Worm (Caenorhabditis elegans) whole organism, young adult: ENCODE results near the gene F10E9.4.

ENCODE experiments used
- B0035.1 ChIP-seq: sonication (generic microtip); optimal IDR thresholded peaks from 2 replicates; lab custom pipeline; 2016; ENCODE audit warnings: missing genetic modification characterization, mild to moderate bottlenecking, missing compliant biosample characterization, missing genotype, missing genetic modification reagents
- B0261.1 ChIP-seq: sonication (generic microtip); optimal IDR thresholded peaks from 2 replicates; lab custom pipeline; 2016; ENCODE audit warnings: mild to moderate bottlenecking, missing genetic modification characterization, moderate library complexity, missing compliant biosample characterization
- C06A6.2 ChIP-seq: fragments of 200-800 bp; sonication (Bioruptor generic); conservative IDR thresholded peaks from 2 replicates; pipeline ENCODE4 v1.3.6; 2022; ENCODE audit warnings: missing genetic modification characterization, missing compliant biosample characterization
- C17E4.6 ChIP-seq: fragments of 200-800 bp; sonication (Bioruptor generic); IDR thresholded peaks from 2 replicates; pipeline ENCODE4 v1.3.6; 2022; ENCODE audit warnings: missing genetic modification reagents, missing genetic modification characterization, missing compliant biosample characterization
- F22D6.2 ChIP-seq: sonication (generic microtip); optimal IDR thresholded peaks from 2 replicates; lab custom pipeline; 2016; ENCODE audit warnings: mild to moderate bottlenecking, missing genetic modification characterization, missing compliant biosample characterization
- F23B12.7 ChIP-seq: sonication (generic microtip); optimal IDR thresholded peaks from 2 replicates; lab custom pipeline; 2017; ENCODE audit warnings: missing genetic modification characterization, mild to moderate bottlenecking, missing compliant biosample characterization, antibody characterized with exemption, moderate library complexity; ENCODE audit not compliant: insufficient read depth
- F57C9.4 ChIP-seq: sonication (generic microtip); optimal IDR thresholded peaks from 2 replicates; lab custom pipeline; 2017; ENCODE audit warnings: mild to moderate bottlenecking, missing genetic modification characterization, missing compliant biosample characterization
- K11D2.4 ChIP-seq: fragments of 200-800 bp; sonication (Bioruptor generic); IDR thresholded peaks from 2 replicates; pipeline ENCODE4 v1.3.6; 2022; ENCODE audit warnings: missing genetic modification reagents, missing genetic modification characterization, missing compliant biosample characterization
- ZK185.1 ChIP-seq: sonication (generic microtip); optimal IDR thresholded peaks from 2 replicates; lab custom pipeline; 2016; ENCODE audit warnings: mild to moderate bottlenecking, missing genetic modification characterization, missing compliant biosample characterization; ENCODE audit not compliant: poor library complexity, severe bottlenecking
- ama-1 ChIP-seq, 3 experiments: fragments of 150-350 bp in 1 of 3; sonication (generic microtip) in 2 of 3; optimal IDR thresholded peaks; 2 replicates each; lab custom pipeline; 2014 to 2018; ENCODE audit warnings: missing biosample characterization in 2 of 3, missing genetic modification characterization in 2 of 3, missing genetic modification reagents in 2 of 3
- athp-1 ChIP-seq: sonication (generic microtip); optimal IDR thresholded peaks from 2 replicates; lab custom pipeline; 2017; ENCODE audit warnings: mild to moderate bottlenecking, missing genetic modification characterization, missing compliant biosample characterization
- bed-2 ChIP-seq: fragments of 200-800 bp; sonication (Bioruptor generic); IDR thresholded peaks from 2 replicates; pipeline ENCODE4 v1.3.6; 2022; ENCODE audit warnings: missing genetic modification reagents, missing genetic modification characterization, missing compliant biosample characterization
- cebp-1 ChIP-seq, 2 experiments: fragments of 200-800 bp in 1 of 2; sonication (Bioruptor generic) in 1 of 2; sonication (generic microtip) in 1 of 2; IDR thresholded peaks in 1 of 2; optimal IDR thresholded peaks in 1 of 2; 2 replicates each; pipeline versions ENCODE4 v1.3.6 to Lab custom; 2017 to 2022; ENCODE audit warnings: missing compliant biosample characterization in 2 of 2, missing genetic modification characterization in 2 of 2, mild to moderate bottlenecking in 1 of 2, missing genetic modification reagents in 1 of 2, moderate library complexity in 1 of 2
- ceh-100 ChIP-seq: fragments of 200-800 bp; sonication (Bioruptor generic); IDR thresholded peaks from 2 replicates; pipeline ENCODE4 v1.3.6; 2022; ENCODE audit warnings: missing genetic modification reagents, missing genetic modification characterization, missing compliant biosample characterization
- ceh-40 ChIP-seq: fragments of 200-800 bp; sonication (Bioruptor generic); IDR thresholded peaks from 2 replicates; pipeline ENCODE4 v1.3.6; 2022; ENCODE audit warnings: missing genetic modification characterization, missing compliant biosample characterization
- fkh-3 ChIP-seq: sonication (generic microtip); optimal IDR thresholded peaks from 2 replicates; lab custom pipeline; 2016; ENCODE audit warnings: mild to moderate bottlenecking, missing genetic modification characterization, missing compliant biosample characterization
- gei-17 ChIP-seq: fragments of 200-800 bp; sonication (Bioruptor generic); optimal IDR thresholded peaks from 2 replicates; lab custom pipeline; 2018; ENCODE audit warnings: mild to moderate bottlenecking, missing genetic modification characterization, missing compliant biosample characterization
- hlh-12 ChIP-seq: sonication (generic microtip); optimal IDR thresholded peaks from 2 replicates; lab custom pipeline; 2016; ENCODE audit warnings: missing genetic modification characterization, missing compliant biosample characterization
- hlh-26 ChIP-seq: fragments of 200-800 bp; sonication (Bioruptor generic); conservative IDR thresholded peaks from 2 replicates; pipeline ENCODE4 v1.3.6; 2022; ENCODE audit warnings: missing genetic modification reagents, missing genetic modification characterization, missing compliant biosample characterization
- hmg-1.2 ChIP-seq: fragments of 200-800 bp; sonication (Bioruptor generic); IDR thresholded peaks from 2 replicates; pipeline ENCODE4 v1.3.6; 2022; ENCODE audit warnings: missing genetic modification reagents, missing genetic modification characterization, missing compliant biosample characterization
- hmg-20 ChIP-seq: fragments of 200-800 bp; sonication (Bioruptor generic); IDR thresholded peaks from 2 replicates; pipeline ENCODE4 v1.3.6; 2022; ENCODE audit warnings: missing genetic modification reagents, missing genetic modification characterization, missing compliant biosample characterization
- hrde-1 ChIP-seq: sonication (generic microtip); optimal IDR thresholded peaks from 2 replicates; lab custom pipeline; 2016; ENCODE audit warnings: missing genetic modification characterization, mild to moderate bottlenecking, missing compliant biosample characterization, moderate library complexity, missing genotype, missing genetic modification reagents, borderline replicate concordance
- let-526 ChIP-seq: fragments of 200-800 bp; sonication (Bioruptor generic); IDR thresholded peaks from 2 replicates; pipeline ENCODE4 v1.3.6; 2022; ENCODE audit warnings: missing genetic modification reagents, missing genetic modification characterization, missing compliant biosample characterization
- let-607 ChIP-seq, 2 experiments: fragments of 200-800 bp in 1 of 2; sonication (Bioruptor generic) in 1 of 2; sonication (generic microtip) in 1 of 2; optimal IDR thresholded peaks; 2 replicates each; lab custom pipeline; 2016 to 2018; ENCODE audit warnings: mild to moderate bottlenecking in 2 of 2, missing compliant biosample characterization in 2 of 2, missing genetic modification characterization in 2 of 2, moderate library complexity in 2 of 2, missing genotype in 1 of 2
- lin-35 ChIP-seq, 3 experiments: fragments of 150-350 bp in 2 of 3; sonication (generic microtip) in 1 of 3; optimal IDR thresholded peaks; 2 replicates each; lab custom pipeline; 2014 to 2018; ENCODE audit warnings: missing biosample characterization in 3 of 3, missing genetic modification characterization in 3 of 3, missing genetic modification reagents in 3 of 3
- lin-40 ChIP-seq: sonication (generic microtip); optimal IDR thresholded peaks from 2 replicates; lab custom pipeline; 2016; ENCODE audit warnings: missing genetic modification characterization, mild to moderate bottlenecking, missing compliant biosample characterization, missing genotype, missing genetic modification reagents
- lin-54 ChIP-seq: fragments of 200-800 bp; sonication (Bioruptor generic); optimal IDR thresholded peaks from 2 replicates; lab custom pipeline; 2018; ENCODE audit warnings: mild to moderate bottlenecking, missing genetic modification characterization, missing compliant biosample characterization
- lsy-27 ChIP-seq: sonication (generic microtip); optimal IDR thresholded peaks from 2 replicates; lab custom pipeline; 2017; ENCODE audit warnings: missing genetic modification characterization, mild to moderate bottlenecking, missing compliant biosample characterization, antibody characterized with exemption, missing genotype, borderline replicate concordance; ENCODE audit not compliant: insufficient read depth
- madf-10 ChIP-seq: sonication (generic microtip); optimal IDR thresholded peaks from 2 replicates; lab custom pipeline; 2016; ENCODE audit warnings: mild to moderate bottlenecking, missing genetic modification characterization, missing compliant biosample characterization
- mcd-1 ChIP-seq: fragments of 200-800 bp; sonication (Bioruptor generic); IDR thresholded peaks from 2 replicates; pipeline ENCODE4 v1.3.6; 2022; ENCODE audit warnings: missing genetic modification reagents, missing genetic modification characterization, missing compliant biosample characterization
- mes-4 ChIP-seq: sonication (generic microtip); optimal IDR thresholded peaks from 2 replicates; lab custom pipeline; 2016; ENCODE audit warnings: missing genotype, missing genetic modification characterization, missing compliant biosample characterization
- nfyb-1 ChIP-seq: fragments of 200-800 bp; sonication (Bioruptor generic); IDR thresholded peaks from 2 replicates; pipeline ENCODE4 v1.3.6; 2022; ENCODE audit warnings: missing genetic modification reagents, missing genetic modification characterization, missing compliant biosample characterization
- nhr-120 ChIP-seq: fragments of 200-800 bp; sonication (Bioruptor generic); IDR thresholded peaks from 2 replicates; pipeline ENCODE4 v1.3.6; 2022; ENCODE audit warnings: missing genetic modification characterization, missing compliant biosample characterization
- nhr-179 ChIP-seq: sonication (generic microtip); optimal IDR thresholded peaks from 2 replicates; lab custom pipeline; 2016; ENCODE audit warnings: mild to moderate bottlenecking, missing genetic modification characterization, missing compliant biosample characterization
- nhr-27 ChIP-seq: fragments of 200-800 bp; sonication (Bioruptor generic); optimal IDR thresholded peaks from 2 replicates; lab custom pipeline; 2018; ENCODE audit warnings: mild to moderate bottlenecking, missing genetic modification characterization, moderate library complexity, missing compliant biosample characterization
- nhr-90 ChIP-seq: sonication (generic microtip); optimal IDR thresholded peaks from 2 replicates; lab custom pipeline; 2016; ENCODE audit warnings: missing genotype, mild to moderate bottlenecking, missing genetic modification characterization, missing compliant biosample characterization
- repo-1 ChIP-seq: sonication (generic microtip); optimal IDR thresholded peaks from 2 replicates; lab custom pipeline; 2017; ENCODE audit warnings: mild to moderate bottlenecking, missing genetic modification characterization, missing compliant biosample characterization
- rpc-1 ChIP-seq, 2 experiments: fragments of 150-350 bp in 1 of 2; sonication (generic microtip) in 1 of 2; optimal IDR thresholded peaks; 2 replicates each; lab custom pipeline; 2014 to 2018; ENCODE audit warnings: missing biosample characterization in 1 of 2, missing genetic modification characterization in 1 of 2, missing genetic modification reagents in 1 of 2, missing genotype in 1 of 2
- sdz-38 ChIP-seq: sonication (generic microtip); optimal IDR thresholded peaks from 2 replicates; lab custom pipeline; 2016; ENCODE audit warnings: missing genotype, missing genetic modification characterization, missing compliant biosample characterization
- sea-2 ChIP-seq: fragments of 200-800 bp; sonication (Bioruptor generic); IDR thresholded peaks from 2 replicates; pipeline ENCODE4 v1.3.6; 2022; ENCODE audit warnings: missing genetic modification characterization, missing compliant biosample characterization
- snpc-1.1 ChIP-seq: sonication (generic microtip); optimal IDR thresholded peaks from 2 replicates; lab custom pipeline; 2017; ENCODE audit warnings: missing genetic modification characterization, mild to moderate bottlenecking, missing compliant biosample characterization, antibody characterized with exemption, moderate library complexity, missing genotype, missing genetic modification reagents; ENCODE audit not compliant: insufficient read depth
- somi-1 ChIP-seq: fragments of 200-800 bp; sonication (Bioruptor generic); optimal IDR thresholded peaks from 2 replicates; lab custom pipeline; 2018; ENCODE audit warnings: mild to moderate bottlenecking, missing genetic modification characterization, missing compliant biosample characterization
- tbp1 ChIP-seq: fragments of 200-800 bp; sonication (Bioruptor generic); optimal IDR thresholded peaks from 2 replicates; lab custom pipeline; 2018; ENCODE audit warnings: mild to moderate bottlenecking, missing genetic modification characterization, missing compliant biosample characterization
- tbx-9 ChIP-seq: sonication (generic microtip); optimal IDR thresholded peaks from 2 replicates; lab custom pipeline; 2016; ENCODE audit warnings: borderline replicate concordance, missing genetic modification characterization, inconsistent platforms, missing compliant biosample characterization
- unc-130 ChIP-seq: sonication (generic microtip); optimal IDR thresholded peaks from 2 replicates; lab custom pipeline; 2016; ENCODE audit warnings: missing genetic modification reagents, missing genetic modification characterization, missing compliant biosample characterization
- unc-62 ChIP-seq: fragments of 150-350 bp; optimal IDR thresholded peaks from 2 replicates; lab custom pipeline; 2014; ENCODE audit warnings: missing biosample characterization, missing genetic modification reagents, missing genetic modification characterization
- ztf-28 ChIP-seq: fragments of 200-800 bp; sonication (Bioruptor generic); IDR thresholded peaks from 2 replicates; pipeline ENCODE4 v1.3.6; 2022; ENCODE audit warnings: missing genetic modification reagents, missing genetic modification characterization, missing compliant biosample characterization

F10E9.4 gene

ce11 chrIII:8358213-8358672, 49.9 kb downstream of the F10E9.4 start, which contains the start of the genes R05D3.8 and rfp-1 (continued):
- TF ChIP-seq hmg-20 (GFP tag; lab: Robert Waterston, UW) (no peak), mcd-1 (GFP tag; lab: Robert Waterston, UW) (peak; percentile 50; the same call in 1 of the 2 replicates), nfyb-1 (peak; percentile 67; the same call in 1 of the 2 replicates), snpc-1.1 (tag; lab: Kevin White, UChicago) (no peak), K11D2.4 (GFP tag; lab: Robert Waterston, UW) (no peak), hmg-1.2 (GFP tag; lab: Robert Waterston, UW) (peak; percentile 53; the same call in 1 of the 2 replicates), gei-17 (GFP tag; lab: Kevin White, UChicago) (no peak), athp-1 (tag; lab: Kevin White, UChicago) (no peak), lin-54 (GFP tag; lab: Kevin White, UChicago) (peak; percentile 81), B0035.1 (tag; lab: Kevin White, UChicago) (no peak), nhr-90 (tag; lab: Kevin White, UChicago) (no peak), somi-1 (GFP tag; lab: Kevin White, UChicago) (no peak), C06A6.2 (GFP tag; lab: Robert Waterston, UW) (no peak), ama-1 (optimal IDR thresholded peaks at IDR 0.05; lab: Kevin White, UChicago) (no peak), ama-1 (GFP tag; optimal IDR thresholded peaks at IDR 0.05; lab: Kevin White, UChicago) (peak in 1 of 2 experiments; percentile 14), lin-40 (tag; lab: Kevin White, UChicago) (peak; percentile 47), F22D6.2 (no peak), rpc-1 (optimal IDR thresholded peaks at IDR 0.05; lab: Kevin White, UChicago) (no peak), rpc-1 (tag; optimal IDR thresholded peaks at IDR 0.05; lab: Kevin White, UChicago) (no peak), mes-4 (no peak), cebp-1 (GFP tag; IDR thresholded peaks at IDR 0.05; lab: Robert Waterston, UW) (no peak), cebp-1 (tag; optimal IDR thresholded peaks at IDR 0.05; lab: Kevin White, UChicago) (peak; percentile 67), ceh-100 (GFP tag; lab: Robert Waterston, UW) (no peak), bed-2 (GFP tag; lab: Robert Waterston, UW) (no peak), F23B12.7 (peak; percentile 84), tbp1 (GFP tag; lab: Kevin White, UChicago) (peak; percentile 52), lin-35 (GFP tag; optimal IDR thresholded peaks at IDR 0.05; lab: Kevin White, UChicago) (peak in 1 of 3 experiments; percentile 73), sdz-38 (tag; lab: Kevin White, UChicago) (no peak), hrde-1 (tag; lab: Kevin White, UChicago) (no peak), F57C9.4 (no peak), tbx-9 (tag; lab: Kevin White, UChicago) (no peak), hlh-26 (GFP tag; lab: Robert Waterston, UW) (no peak), madf-10 (tag; lab: Kevin White, UChicago) (no peak), ZK185.1 (tag; lab: Kevin White, UChicago) (peak; percentile 3), nhr-179 (tag; lab: Kevin White, UChicago) (no peak), repo-1 (tag; lab: Kevin White, UChicago) (no peak), nhr-27 (no peak), ztf-28 (no peak), sea-2 (GFP tag; lab: Robert Waterston, UW) (no peak), lsy-27 (tag; lab: Kevin White, UChicago) (no peak), unc-62 (no peak), hlh-12 (no peak), ceh-40 (GFP tag; lab: Robert Waterston, UW) (no peak), unc-130 (GFP tag; lab: Kevin White, UChicago) (no peak), let-607 (tag; optimal IDR thresholded peaks at IDR 0.05; lab: Kevin White, UChicago) (no peak), C17E4.6 (no peak), let-526 (GFP tag; lab: Robert Waterston, UW) (no peak), nhr-120 (no peak), B0261.1 (tag; lab: Kevin White, UChicago) (no peak), fkh-3 (tag; lab: Kevin White, UChicago) (no peak)
